Worm (Caenorhabditis elegans): ENCODE measurements around the gene F42A6.6.

The F42A6.6 gene

ce11 chrIV:3296578-3297549 lies 39.8 kb downstream of the F42A6.6 start (continued):
- TF ChIP-seq B0035.1 (tag; optimal IDR thresholded peaks at IDR 0.05) (peak; percentile 2), lin-40 (tag; optimal IDR thresholded peaks at IDR 0.05) (no peak), lag-1 (GFP tag; IDR thresholded peaks at IDR 0.05) (no peak), sea-2 (GFP tag; IDR thresholded peaks at IDR 0.05) (no peak), Y95B8A.8 (GFP tag; IDR thresholded peaks at IDR 0.05) (no peak), T07F8.4 (tag; optimal IDR thresholded peaks at IDR 0.05) (no peak), unc-62 (GFP tag; optimal IDR thresholded peaks at IDR 0.05) (no peak), B0019.2 (GFP tag; conservative IDR thresholded peaks at IDR 0.05) (no peak), sdz-38 (tag; optimal IDR thresholded peaks at IDR 0.05) (no peak), somi-1 (GFP tag; optimal IDR thresholded peaks at IDR 0.05) (no peak), F23B12.7 (tag; optimal IDR thresholded peaks at IDR 0.05; ENCODE audit: insufficient read depth) (no peak), ztf-3 (GFP tag; optimal IDR thresholded peaks at IDR 0.05) (no peak), D2030.7 (GFP tag; IDR thresholded peaks at IDR 0.05) (no peak; the same call in 1 of the 2 replicates), lin-35 (GFP tag; optimal IDR thresholded peaks at IDR 0.05) (peak in 2 of 3 experiments; percentile 24 to 31), ZK185.1 (tag; optimal IDR thresholded peaks at IDR 0.05; ENCODE audit: poor library complexity, severe bottlenecking) (no peak), egl-18 (GFP tag; IDR thresholded peaks at IDR 0.05) (no peak), F22D6.2 (tag; optimal IDR thresholded peaks at IDR 0.05) (no peak), T26A5.8 (tag; optimal IDR thresholded peaks at IDR 0.05) (peak; percentile 63), repo-1 (tag; optimal IDR thresholded peaks at IDR 0.05) (peak; percentile 37), Y53G8AR.9 (GFP tag; conservative IDR thresholded peaks at IDR 0.05) (peak; percentile 61; the same call in 1 of the 2 replicates), pbrm-1 (GFP tag; IDR thresholded peaks at IDR 0.05) (no peak), madf-8 (GFP tag; conservative IDR thresholded peaks at IDR 0.05) (no peak; the same call in 1 of the 2 replicates), hrde-1 (tag; optimal IDR thresholded peaks at IDR 0.05; ENCODE audit: borderline replicate concordance) (peak; percentile 60), F10E7.11 (tag; optimal IDR thresholded peaks at IDR 0.05) (peak; percentile 19), mcd-1 (GFP tag; IDR thresholded peaks at IDR 0.05) (peak; percentile 55), rec-8 (tag; optimal IDR thresholded peaks at IDR 0.05) (no peak), chd-7 (tag; optimal IDR thresholded peaks at IDR 0.05) (peak; percentile 51), xnd-1 (tag; optimal IDR thresholded peaks at IDR 0.05) (peak; percentile 46), cebp-2 (GFP tag; IDR thresholded peaks at IDR 0.05) (no peak), snpc-1.3 (tag; optimal IDR thresholded peaks at IDR 0.05; ENCODE audit: insufficient read depth) (peak; percentile 40), nfya-1 (tag; optimal IDR thresholded peaks at IDR 0.05; ENCODE audit: borderline replicate concordance, insufficient read depth) (no peak), ztf-25 (GFP tag; IDR thresholded peaks at IDR 0.05) (no peak), egl-44 (GFP tag; IDR thresholded peaks at IDR 0.05) (no peak), lin-54 (GFP tag; optimal IDR thresholded peaks at IDR 0.05) (peak; percentile 55), ztf-18 (tag; optimal IDR thresholded peaks at IDR 0.05) (no peak), ztf-28 (GFP tag; IDR thresholded peaks at IDR 0.05) (no peak), nhr-120 (GFP tag; IDR thresholded peaks at IDR 0.05) (no peak), madf-10 (tag; optimal IDR thresholded peaks at IDR 0.05) (no peak), F52B5.7 (tag; optimal IDR thresholded peaks at IDR 0.05) (peak; percentile 47), mes-4 (tag; optimal IDR thresholded peaks at IDR 0.05) (peak; percentile 50), unc-130 (GFP tag; optimal IDR thresholded peaks at IDR 0.05) (peak; percentile 11), Y67H2A.10 (GFP tag; conservative IDR thresholded peaks at IDR 0.05) (no peak), dpl-1 (GFP tag; optimal IDR thresholded peaks at IDR 0.05) (no peak), lin-26 (GFP tag; IDR thresholded peaks at IDR 0.05) (peak; percentile 59; the same call in 1 of the 2 replicates), aptf-3 (GFP tag; IDR thresholded peaks at IDR 0.05) (0 out of 2 replicates have a peak, but pooled peaks have one; percentile 77), B0336.3 (GFP tag; IDR thresholded peaks at IDR 0.05) (peak; percentile 82)

Measured in whole organism, young adult.